Worm (Caenorhabditis elegans): ENCODE results near the gene R08D7.4.
A peak's percentile ranks its signal among the peaks of the same experiment; 100 is the strongest.

Gene R08D7.4

ce11 chrIII:8937571-8937970, 34.1 kb upstream of the R08D7.4 start (continued):
- TF ChIP-seq K12H6.12 (tag; optimal IDR thresholded peaks at IDR 0.05) (peak; percentile 84), nhr-179 (tag; optimal IDR thresholded peaks at IDR 0.05) (peak; percentile 33), F49E8.2 (tag; optimal IDR thresholded peaks at IDR 0.05; ENCODE audit: insufficient read depth) (peak; percentile 58), lin-40 (tag; optimal IDR thresholded peaks at IDR 0.05) (peak; percentile 79), pha-4 (tag; optimal IDR thresholded peaks at IDR 0.05) (no peak), aptf-3 (GFP tag; IDR thresholded peaks at IDR 0.05) (no peak), B0019.2 (GFP tag; conservative IDR thresholded peaks at IDR 0.05) (0 out of 2 replicates have a peak, but pooled peaks have one; percentile 34), atf-7 (tag; optimal IDR thresholded peaks at IDR 0.05) (no peak), C17E4.6 (GFP tag; IDR thresholded peaks at IDR 0.05) (0 out of 2 replicates have a peak, but pooled peaks have one; percentile 23), madf-8 (GFP tag; conservative IDR thresholded peaks at IDR 0.05) (0 out of 2 replicates have a peak, but pooled peaks have one; percentile 24), hlh-26 (GFP tag; conservative IDR thresholded peaks at IDR 0.05) (no peak), egl-44 (GFP tag; IDR thresholded peaks at IDR 0.05) (0 out of 2 replicates have a peak, but pooled peaks have one; percentile 37), tlf-1 (GFP tag; optimal IDR thresholded peaks at IDR 0.05) (peak; percentile 35), egrh-3 (GFP tag; IDR thresholded peaks at IDR 0.05) (no peak; the same call in 1 of the 2 replicates), K11D2.4 (GFP tag; IDR thresholded peaks at IDR 0.05) (no peak; the same call in 1 of the 2 replicates), lsl-1 (GFP tag; optimal IDR thresholded peaks at IDR 0.05) (peak; percentile 60), athp-1 (tag; optimal IDR thresholded peaks at IDR 0.05) (peak; percentile 78), lag-1 (GFP tag; IDR thresholded peaks at IDR 0.05) (no peak), xnd-1 (tag; optimal IDR thresholded peaks at IDR 0.05) (no peak), cebp-1 (GFP tag; IDR thresholded peaks at IDR 0.05) (0 out of 2 replicates have a peak, but pooled peaks have one; percentile 47), cebp-1 (tag; optimal IDR thresholded peaks at IDR 0.05) (no peak), let-607 (tag; optimal IDR thresholded peaks at IDR 0.05) (peak; percentile 45 to 65), F55B11.4 (tag; optimal IDR thresholded peaks at IDR 0.05; ENCODE audit: borderline replicate concordance, insufficient read depth) (no peak), hmg-20 (GFP tag; IDR thresholded peaks at IDR 0.05) (peak; percentile 50; the same call in 1 of the 2 replicates), attf-3 (GFP tag; conservative IDR thresholded peaks at IDR 0.05) (no peak), snpc-3.4 (tag; optimal IDR thresholded peaks at IDR 0.05) (peak; percentile 52), bed-2 (GFP tag; IDR thresholded peaks at IDR 0.05) (no peak), akir-1 (GFP tag; optimal IDR thresholded peaks at IDR 0.05) (peak; percentile 68), unc-62 (GFP tag; optimal IDR thresholded peaks at IDR 0.05) (no peak), attf-6 (GFP tag; IDR thresholded peaks at IDR 0.05) (no peak), ets-4 (GFP tag; optimal IDR thresholded peaks at IDR 0.05) (peak; percentile 57), tbx-9 (tag; optimal IDR thresholded peaks at IDR 0.05; ENCODE audit: borderline replicate concordance) (no peak), repo-1 (tag; optimal IDR thresholded peaks at IDR 0.05) (no peak), mes-4 (tag; optimal IDR thresholded peaks at IDR 0.05) (peak; percentile 38), hsf-1 (GFP tag; IDR thresholded peaks at IDR 0.05) (no peak), cebp-2 (GFP tag; IDR thresholded peaks at IDR 0.05) (no peak), somi-1 (GFP tag; optimal IDR thresholded peaks at IDR 0.05) (peak; percentile 54), gei-17 (GFP tag; optimal IDR thresholded peaks at IDR 0.05) (no peak), lin-35 (GFP tag; optimal IDR thresholded peaks at IDR 0.05) (peak in 1 of 3 experiments; percentile 61), ztf-6 (GFP tag; IDR thresholded peaks at IDR 0.05) (no peak; the same call in 1 of the 2 replicates), ztf-18 (tag; optimal IDR thresholded peaks at IDR 0.05) (peak; percentile 86), die-1 (tag; optimal IDR thresholded peaks at IDR 0.05) (peak; percentile 92), ztf-28 (GFP tag; IDR thresholded peaks at IDR 0.05) (no peak), hlh-12 (tag; optimal IDR thresholded peaks at IDR 0.05) (no peak), Y53G8AR.9 (GFP tag; conservative IDR thresholded peaks at IDR 0.05) (no peak; the same call in 1 of the 2 replicates), pbrm-1 (GFP tag; IDR thresholded peaks at IDR 0.05) (peak; percentile 76; the same call in 1 of the 2 replicates), ztf-22 (GFP tag; optimal IDR thresholded peaks at IDR 0.05) (peak; percentile 57), F23B12.7 (tag; optimal IDR thresholded peaks at IDR 0.05; ENCODE audit: insufficient read depth) (peak; percentile 65)

Data from whole organism, young adult.